Fruit fly (Drosophila melanogaster) whole organism, prepupa: Measurements from ENCODE around the gene Shal.

Source experiments
- Blimp-1 ChIP-seq: fragments of 200-800 bp; sonication (Bioruptor generic); optimal IDR thresholded peaks from 3 replicates; lab custom pipeline; 2017; ENCODE audit warnings: missing biosample characterization, missing genetic modification characterization, mild to moderate bottlenecking, moderate library complexity, missing genetic modification reagents
- CG10669 ChIP-seq: fragments of 200-800 bp; sonication (Bioruptor generic); optimal IDR thresholded peaks from 3 replicates; lab custom pipeline; 2018; ENCODE audit warnings: missing biosample characterization, mild to moderate bottlenecking, missing genetic modification characterization, moderate library complexity
- CG11902 ChIP-seq: fragments of 200-800 bp; sonication (Bioruptor generic); optimal IDR thresholded peaks from 3 replicates; lab custom pipeline; 2016; ENCODE audit warnings: missing biosample characterization, missing genetic modification characterization
- CG3919 ChIP-seq: fragments of 200-800 bp; sonication (Bioruptor generic); optimal IDR thresholded peaks from 3 replicates; lab custom pipeline; 2016; ENCODE audit warnings: missing biosample characterization, missing genetic modification characterization
- Eip93F ChIP-seq: fragments of 200-800 bp; sonication (Bioruptor generic); optimal IDR thresholded peaks from 2 replicates; lab custom pipeline; 2016; ENCODE audit warnings: missing biosample characterization, mild to moderate bottlenecking, missing genetic modification characterization
- Ets21C ChIP-seq: fragments of 200-800 bp; sonication (Bioruptor generic); optimal IDR thresholded peaks from 3 replicates; lab custom pipeline; 2016; ENCODE audit warnings: missing biosample characterization, missing genetic modification characterization
- Hr38 ChIP-seq: sonication (Bioruptor generic); optimal IDR thresholded peaks from 2 replicates; lab custom pipeline; 2016; ENCODE audit warnings: missing biosample characterization, missing genetic modification characterization
- dac ChIP-seq: fragments of 200-800 bp; sonication (Bioruptor generic); optimal IDR thresholded peaks from 2 replicates; lab custom pipeline; 2017; ENCODE audit warnings: missing biosample characterization, mild to moderate bottlenecking, missing genetic modification characterization
- dsx ChIP-seq: fragments of 200-800 bp; optimal IDR thresholded peaks from 3 replicates; lab custom pipeline; 2019; ENCODE audit warnings: missing biosample characterization, mild to moderate bottlenecking, missing genetic modification characterization, moderate library complexity; ENCODE audit not compliant: poor library complexity, severe bottlenecking
- esn ChIP-seq: fragments of 200-800 bp; sonication (Bioruptor generic); optimal IDR thresholded peaks from 2 replicates; lab custom pipeline; 2016; ENCODE audit warnings: missing biosample characterization, mild to moderate bottlenecking, missing genetic modification characterization, moderate library complexity
- fd59A ChIP-seq: fragments of 200-800 bp; sonication (Bioruptor generic); optimal IDR thresholded peaks from 2 replicates; lab custom pipeline; 2017; ENCODE audit warnings: missing biosample characterization, mild to moderate bottlenecking, missing genetic modification characterization, missing genetic modification reagents
- lz ChIP-seq: fragments of 200-800 bp; sonication (Bioruptor generic); optimal IDR thresholded peaks from 3 replicates; lab custom pipeline; 2016; ENCODE audit warnings: missing biosample characterization, missing genetic modification characterization
- salr ChIP-seq, 2 experiments: fragments of 200-800 bp; sonication (Bioruptor generic); optimal IDR thresholded peaks; 3 replicates each; lab custom pipeline; 2016 to 2018; ENCODE audit warnings: missing biosample characterization in 2 of 2, missing genetic modification characterization in 2 of 2, mild to moderate bottlenecking in 1 of 2
- vri ChIP-seq: fragments of 200-800 bp; sonication (Bioruptor generic); optimal IDR thresholded peaks from 3 replicates; lab custom pipeline; 2016; ENCODE audit warnings: missing biosample characterization, mild to moderate bottlenecking, missing genetic modification characterization

- TF ChIP-seq lz (GFP tag; lab: Kevin White, UChicago) (no peak), dac (GFP tag; lab: Kevin White, UChicago) (no peak), Eip93F (no peak), dsx (no peak), Blimp-1 (GFP tag; lab: Kevin White, UChicago) (no peak), vri (GFP tag; lab: Kevin White, UChicago) (no peak), esn (no peak), CG11902 (GFP tag; lab: Kevin White, UChicago) (no peak), Hr38 (GFP tag; lab: Kevin White, UChicago) (no peak), Ets21C (no peak), fd59A (GFP tag; lab: Kevin White, UChicago) (no peak), CG10669 (GFP tag; lab: Kevin White, UChicago) (no peak), CG3919 (GFP tag; lab: Kevin White, UChicago) (no peak), salr (GFP tag; optimal IDR thresholded peaks at IDR 0.05; lab: Kevin White, UChicago) (no peak)
These were observed 39.6 kb downstream of the Shal start, which contains the start of the genes CG46435 and Rcd7 for dm6 chr3L:19544810-19545209.
